Worm (Caenorhabditis elegans) whole organism, L4 larva: ENCODE measurements around the gene nhr-192.
A peak's percentile ranks its signal among the peaks of the same experiment; 100 is the strongest.

Experiments
- D1046.2 ChIP-seq: fragments of 200-800 bp; sonication (Bioruptor generic); IDR thresholded peaks from 2 replicates; pipeline ENCODE4 v1.3.6; 2022; ENCODE audit warnings: missing genetic modification characterization, missing compliant biosample characterization
- F10B5.3 ChIP-seq: sonication (generic microtip); optimal IDR thresholded peaks from 2 replicates; lab custom pipeline; 2016; ENCODE audit warnings: mild to moderate bottlenecking, missing genetic modification characterization, missing compliant biosample characterization
- F26F4.8 ChIP-seq: fragments of 200-800 bp; sonication (Bioruptor generic); conservative IDR thresholded peaks from 2 replicates; pipeline ENCODE4 v1.3.6; 2022; ENCODE audit warnings: missing genetic modification characterization, missing compliant biosample characterization
- T20F7.1 ChIP-seq: fragments of 200-800 bp; sonication (Bioruptor generic); optimal IDR thresholded peaks from 2 replicates; lab custom pipeline; 2018; ENCODE audit warnings: mild to moderate bottlenecking, missing genetic modification characterization, missing compliant biosample characterization
- Y48G9A.11 ChIP-seq: fragments of 200-800 bp; sonication (Bioruptor generic); IDR thresholded peaks from 2 replicates; pipeline ENCODE4 v1.3.6; 2022; ENCODE audit warnings: missing genetic modification reagents, missing genetic modification characterization, missing compliant biosample characterization
- Y5F2A.4 ChIP-seq: fragments of 200-800 bp; sonication (Bioruptor generic); optimal IDR thresholded peaks from 2 replicates; lab custom pipeline; 2018; ENCODE audit warnings: mild to moderate bottlenecking, missing genetic modification characterization, missing compliant biosample characterization
- aly-2 ChIP-seq: sonication (generic microtip); optimal IDR thresholded peaks from 2 replicates; lab custom pipeline; 2018; ENCODE audit warnings: missing biosample characterization, missing genetic modification characterization
- ceh-62 ChIP-seq: sonication (generic microtip); optimal IDR thresholded peaks from 2 replicates; lab custom pipeline; 2017; ENCODE audit warnings: missing biosample characterization, missing genetic modification characterization
- ces-1 ChIP-seq: fragments of 150-350 bp; sonication (generic microtip); optimal IDR thresholded peaks from 4 replicates; lab custom pipeline; 2014; ENCODE audit warnings: missing biosample characterization, missing genetic modification reagents, missing genetic modification characterization
- cey-2 ChIP-seq: sonication (generic microtip); optimal IDR thresholded peaks from 3 replicates; lab custom pipeline; 2017; ENCODE audit warnings: missing genetic modification characterization, mild to moderate bottlenecking, missing compliant biosample characterization, antibody characterized with exemption, borderline replicate concordance; ENCODE audit not compliant: insufficient read depth
- ctbp-1 ChIP-seq: fragments of 200-800 bp; sonication (Bioruptor generic); IDR thresholded peaks from 2 replicates; pipeline ENCODE4 v1.3.6; 2022; ENCODE audit warnings: missing genetic modification reagents, missing genetic modification characterization, missing compliant biosample characterization
- daf-16 ChIP-seq, 3 experiments: sonication (generic microtip); optimal IDR thresholded peaks; 2 replicates each; lab custom pipeline; 2016 to 2017; ENCODE audit warnings: missing genetic modification characterization in 3 of 3, missing genetic modification reagents in 3 of 3, mild to moderate bottlenecking in 2 of 3, missing compliant biosample characterization in 2 of 3, missing biosample characterization in 1 of 3, moderate library complexity in 1 of 3
- daf-19 ChIP-seq: fragments of 200-800 bp; sonication (Bioruptor generic); conservative IDR thresholded peaks from 2 replicates; pipeline ENCODE4 v1.3.6; 2022; ENCODE audit warnings: missing genetic modification characterization, missing compliant biosample characterization
- daf-8 ChIP-seq: fragments of 200-800 bp; sonication (Bioruptor generic); IDR thresholded peaks from 2 replicates; pipeline ENCODE4 v1.3.6; 2022; ENCODE audit warnings: missing genetic modification characterization, missing compliant biosample characterization
- dmd-6 ChIP-seq: fragments of 200-800 bp; sonication (Bioruptor generic); IDR thresholded peaks from 2 replicates; pipeline ENCODE4 v1.3.6; 2022; ENCODE audit warnings: missing genetic modification reagents, missing genetic modification characterization, missing compliant biosample characterization
- dmd-8 ChIP-seq: fragments of 200-800 bp; sonication (Bioruptor generic); IDR thresholded peaks from 2 replicates; pipeline ENCODE4 v1.3.6; 2022; ENCODE audit warnings: missing genetic modification characterization, missing compliant biosample characterization
- dmd-9 ChIP-seq: fragments of 200-800 bp; sonication (Bioruptor generic); IDR thresholded peaks from 2 replicates; pipeline ENCODE4 v1.3.6; 2022; ENCODE audit warnings: missing genetic modification reagents, missing genetic modification characterization, missing compliant biosample characterization
- duxl-1 ChIP-seq: sonication (generic microtip); optimal IDR thresholded peaks from 2 replicates; lab custom pipeline; 2016; ENCODE audit warnings: mild to moderate bottlenecking, missing genetic modification characterization, moderate library complexity, missing compliant biosample characterization; ENCODE audit not compliant: poor library complexity
- egl-27 ChIP-seq: sonication (generic microtip); optimal IDR thresholded peaks from 3 replicates; lab custom pipeline; 2017; ENCODE audit warnings: missing biosample characterization, missing genetic modification reagents, missing genetic modification characterization
- fos-1 ChIP-seq: fragments of 150-350 bp; optimal IDR thresholded peaks from 2 replicates; lab custom pipeline; 2014; ENCODE audit warnings: missing biosample characterization, missing genetic modification characterization
- gei-8 ChIP-seq: fragments of 200-800 bp; sonication (Bioruptor generic); optimal IDR thresholded peaks from 2 replicates; lab custom pipeline; 2018; ENCODE audit warnings: mild to moderate bottlenecking, missing genetic modification characterization, missing compliant biosample characterization
- hif-1 ChIP-seq, 2 experiments: sonication (generic microtip); optimal IDR thresholded peaks; 2 replicates each; lab custom pipeline; 2016 to 2017; ENCODE audit warnings: missing compliant biosample characterization in 2 of 2, missing genetic modification characterization in 2 of 2, missing genetic modification reagents in 2 of 2, missing genotype in 2 of 2, mild to moderate bottlenecking in 1 of 2
- hlh-11 ChIP-seq: fragments of 200-800 bp; sonication (Bioruptor generic); optimal IDR thresholded peaks from 2 replicates; lab custom pipeline; 2018; ENCODE audit warnings: mild to moderate bottlenecking, missing genetic modification characterization, missing compliant biosample characterization
- jun-1 ChIP-seq: fragments of 150-350 bp; optimal IDR thresholded peaks from 2 replicates; lab custom pipeline; 2014; ENCODE audit warnings: missing biosample characterization, missing genetic modification reagents, missing genetic modification characterization
- lim-7 ChIP-seq: fragments of 200-800 bp; sonication (Bioruptor generic); IDR thresholded peaks from 2 replicates; pipeline ENCODE4 v1.3.6; 2022; ENCODE audit warnings: missing genetic modification characterization, missing compliant biosample characterization
- lin-13 ChIP-seq: fragments of 150-350 bp; optimal IDR thresholded peaks from 2 replicates; lab custom pipeline; 2014; ENCODE audit warnings: missing biosample characterization, missing genetic modification reagents, missing genetic modification characterization
- lin-15B ChIP-seq: fragments of 150-350 bp; sonication (generic microtip); optimal IDR thresholded peaks from 3 replicates; lab custom pipeline; 2014; ENCODE audit warnings: missing biosample characterization, missing genetic modification characterization
- lin-29 ChIP-seq: fragments of 200-800 bp; sonication (Bioruptor generic); IDR thresholded peaks from 2 replicates; pipeline ENCODE4 v1.3.6; 2022; ENCODE audit warnings: missing genetic modification reagents, missing genetic modification characterization, missing compliant biosample characterization
- lin-38 ChIP-seq: fragments of 200-800 bp; sonication (Bioruptor generic); IDR thresholded peaks from 2 replicates; pipeline ENCODE4 v1.3.6; 2022; ENCODE audit warnings: missing genetic modification reagents, missing genetic modification characterization, missing compliant biosample characterization
- lir-3 ChIP-seq: sonication (generic microtip); optimal IDR thresholded peaks from 2 replicates; lab custom pipeline; 2016; ENCODE audit warnings: mild to moderate bottlenecking, missing genetic modification characterization, missing compliant biosample characterization
- madf-5 ChIP-seq, 2 experiments: fragments of 200-800 bp; sonication (Bioruptor generic); IDR thresholded peaks; 2 replicates each; pipeline ENCODE4 v1.3.6; 2022; ENCODE audit warnings: missing compliant biosample characterization in 2 of 2, missing genetic modification characterization in 2 of 2
- mdl-1 ChIP-seq, 2 experiments: fragments of 150-350 bp in 1 of 2; sonication (generic microtip) in 1 of 2; optimal IDR thresholded peaks; 2 replicates each; lab custom pipeline; 2014 to 2017; ENCODE audit warnings: missing biosample characterization in 2 of 2, missing genetic modification characterization in 2 of 2
- mes-2 ChIP-seq: sonication (generic microtip); optimal IDR thresholded peaks from 2 replicates; lab custom pipeline; 2016; ENCODE audit warnings: missing genotype, mild to moderate bottlenecking, missing genetic modification characterization, missing compliant biosample characterization; ENCODE audit not compliant: poor library complexity, severe bottlenecking
- mxl-2 ChIP-seq: fragments of 200-800 bp; sonication (Bioruptor generic); conservative IDR thresholded peaks from 2 replicates; pipeline ENCODE4 v1.3.6; 2022; ENCODE audit warnings: missing genetic modification reagents, missing genetic modification characterization, missing compliant biosample characterization
- mxl-3 ChIP-seq: fragments of 200-800 bp; sonication (Bioruptor generic); optimal IDR thresholded peaks from 2 replicates; lab custom pipeline; 2018; ENCODE audit warnings: mild to moderate bottlenecking, missing genetic modification characterization, missing compliant biosample characterization
- nhr-111 ChIP-seq: fragments of 200-800 bp; sonication (Bioruptor generic); optimal IDR thresholded peaks from 2 replicates; lab custom pipeline; 2018; ENCODE audit warnings: mild to moderate bottlenecking, missing genetic modification characterization, missing compliant biosample characterization
- nhr-237 ChIP-seq: sonication (generic microtip); optimal IDR thresholded peaks from 2 replicates; lab custom pipeline; 2017; ENCODE audit warnings: missing biosample characterization, missing genetic modification characterization
- nhr-48 ChIP-seq: sonication (generic microtip); optimal IDR thresholded peaks from 2 replicates; lab custom pipeline; 2016; ENCODE audit warnings: mild to moderate bottlenecking, missing genetic modification characterization, missing compliant biosample characterization
- nhr-76 ChIP-seq: fragments of 150-350 bp; optimal IDR thresholded peaks from 2 replicates; lab custom pipeline; 2014; ENCODE audit warnings: missing biosample characterization, missing genetic modification characterization
- pha-4 ChIP-seq, 2 experiments: fragments of 150-350 bp in 1 of 2; fragments of 200-800 bp in 1 of 2; sonication (Bioruptor generic) in 1 of 2; IDR thresholded peaks in 1 of 2; optimal IDR thresholded peaks in 1 of 2; 2 replicates each; pipeline versions ENCODE4 v1.3.6 to Lab custom; 2014 to 2022; ENCODE audit warnings: missing genetic modification characterization in 2 of 2, missing genetic modification reagents in 2 of 2, missing biosample characterization in 1 of 2, missing compliant biosample characterization in 1 of 2
- pqm-1 ChIP-seq: sonication (generic microtip); optimal IDR thresholded peaks from 2 replicates; lab custom pipeline; 2017; ENCODE audit warnings: missing biosample characterization, missing genetic modification characterization
- set-16 ChIP-seq: fragments of 200-800 bp; sonication (Bioruptor generic); IDR thresholded peaks from 2 replicates; pipeline ENCODE4 v1.3.6; 2022; ENCODE audit warnings: missing genetic modification reagents, missing genetic modification characterization, missing compliant biosample characterization
- tag-97 ChIP-seq: fragments of 200-800 bp; sonication (Bioruptor generic); IDR thresholded peaks from 2 replicates; pipeline ENCODE4 v1.3.6; 2022; ENCODE audit warnings: missing genetic modification characterization, missing compliant biosample characterization
- tra-1 ChIP-seq: fragments of 200-800 bp; sonication (Bioruptor generic); IDR thresholded peaks from 2 replicates; pipeline ENCODE4 v1.3.6; 2022; ENCODE audit warnings: missing genetic modification reagents, missing genetic modification characterization, missing compliant biosample characterization
- unc-62 ChIP-seq, 3 experiments: fragments of 150-350 bp in 1 of 3; sonication (generic microtip); optimal IDR thresholded peaks in 2 of 3; peaks in 1 of 3; 1 replicate in 1 of 3; 2 replicates in 2 of 3; lab custom pipeline; 2014 to 2017; ENCODE audit warnings: missing biosample characterization in 3 of 3, missing genetic modification characterization in 3 of 3, missing genetic modification reagents in 3 of 3, missing genotype in 1 of 3
- zfp-2 ChIP-seq: sonication (generic microtip); optimal IDR thresholded peaks from 2 replicates; lab custom pipeline; 2016; ENCODE audit warnings: mild to moderate bottlenecking, missing genetic modification characterization, missing compliant biosample characterization
- zip-11 ChIP-seq: fragments of 200-800 bp; sonication (Bioruptor generic); IDR thresholded peaks from 2 replicates; pipeline ENCODE4 v1.3.6; 2022; ENCODE audit warnings: missing genetic modification characterization, missing compliant biosample characterization
- ztf-11 ChIP-seq: fragments of 150-350 bp; optimal IDR thresholded peaks from 2 replicates; lab custom pipeline; 2014; ENCODE audit warnings: missing biosample characterization, missing genetic modification characterization

The nhr-192 gene

ce11 chrV:10031384-10032171, 38.9 kb downstream of the nhr-192 start:
- TF ChIP-seq lin-29 (GFP tag; lab: Robert Waterston, UW) (0 out of 2 replicates have a peak, but pooled peaks have one; percentile 13), mxl-2 (GFP tag; lab: Robert Waterston, UW) (no peak), lin-38 (GFP tag; lab: Robert Waterston, UW) (no peak), zip-11 (no peak), fos-1 (tag; lab: Kevin White, UChicago) (no peak), set-16 (GFP tag; lab: Robert Waterston, UW) (no peak), nhr-48 (tag; lab: Kevin White, UChicago) (peak; percentile 8), ctbp-1 (no peak), dmd-8 (no peak), lim-7 (no peak), cey-2 (tag; lab: Kevin White, UChicago) (no peak), lir-3 (tag; lab: Kevin White, UChicago) (no peak), mes-2 (tag; lab: Kevin White, UChicago) (peak; percentile 87), dmd-9 (GFP tag; lab: Robert Waterston, UW) (no peak), tra-1 (GFP tag; lab: Robert Waterston, UW) (0 out of 2 replicates have a peak, but pooled peaks have one; percentile 32), nhr-76 (tag; lab: Kevin White, UChicago) (no peak), duxl-1 (tag; lab: Kevin White, UChicago) (no peak), hif-1 (tag; optimal IDR thresholded peaks at IDR 0.05; lab: Kevin White, UChicago) (no peak), pha-4 (GFP tag; IDR thresholded peaks at IDR 0.05; lab: Robert Waterston, UW) (no peak), pha-4 (tag; optimal IDR thresholded peaks at IDR 0.05; lab: Kevin White, UChicago) (no peak), jun-1 (tag; lab: Kevin White, UChicago) (no peak), tag-97 (GFP tag; lab: Robert Waterston, UW) (no peak), lin-15B (no peak), daf-8 (GFP tag; lab: Robert Waterston, UW) (no peak), ceh-62 (tag; lab: Kevin White, UChicago) (no peak), dmd-6 (GFP tag; lab: Robert Waterston, UW) (peak; percentile 82), unc-62 (GFP tag; optimal IDR thresholded peaks at IDR 0.05 in 1 of 2; lab: Kevin White, UChicago) (no peak), unc-62 (tag; optimal IDR thresholded peaks at IDR 0.05; lab: Kevin White, UChicago) (no peak), nhr-237 (tag; lab: Kevin White, UChicago) (no peak), zfp-2 (tag; lab: Kevin White, UChicago) (no peak), F26F4.8 (GFP tag; lab: Robert Waterston, UW) (no peak), mxl-3 (GFP tag; lab: Kevin White, UChicago) (peak; percentile 73), nhr-111 (no peak), pqm-1 (tag; lab: Kevin White, UChicago) (peak; percentile 55), egl-27 (no peak), D1046.2 (GFP tag; lab: Robert Waterston, UW) (no peak), gei-8 (no peak), mdl-1 (tag; optimal IDR thresholded peaks at IDR 0.05; lab: Kevin White, UChicago) (peak in 1 of 2 experiments; percentile 47), hlh-11 (tag; lab: Kevin White, UChicago) (peak; percentile 54), aly-2 (tag; lab: Kevin White, UChicago) (no peak), ces-1 (GFP tag; lab: Kevin White, UChicago) (no peak), F10B5.3 (tag; lab: Kevin White, UChicago) (no peak), ztf-11 (tag; lab: Kevin White, UChicago) (no peak), lin-13 (GFP tag; lab: Kevin White, UChicago) (no peak), T20F7.1 (GFP tag; lab: Kevin White, UChicago) (no peak), Y48G9A.11 (GFP tag; lab: Robert Waterston, UW) (no peak), daf-16 (GFP tag; optimal IDR thresholded peaks at IDR 0.05; lab: Kevin White, UChicago) (no peak), daf-16 (tag; optimal IDR thresholded peaks at IDR 0.05; lab: Kevin White, UChicago) (no peak), daf-19 (GFP tag; lab: Robert Waterston, UW) (no peak), Y5F2A.4 (GFP tag; lab: Kevin White, UChicago) (no peak), madf-5 (GFP tag; IDR thresholded peaks at IDR 0.05; lab: Robert Waterston, UW) (no peak)
